Worm (Caenorhabditis elegans): ENCODE results near the gene atg-16.1.

atg-16.1 gene

ce11 chrX:4469297-4469816 lies 7.1 kb upstream of the atg-16.1 start, which contains the start of gene asb-2 (continued):
- TF ChIP-seq nhr-6 (tag; optimal IDR thresholded peaks at IDR 0.05), result peak; percentile 57
- no peak for TF ChIP-seq ceh-82 (tag; optimal IDR thresholded peaks at IDR 0.05)

ce11 chrX:4466218-4466617 lies 4.0 kb upstream of the atg-16.1 start, which contains the start of gene nmur-3:
TSS of gene nmur-3 (plus strand) at chrX:4466518.
- TF ChIP-seq gmeb-1 (tag; optimal IDR thresholded peaks at IDR 0.05) (no peak), nhr-11 (tag; optimal IDR thresholded peaks at IDR 0.05) (no peak)

DNA sequence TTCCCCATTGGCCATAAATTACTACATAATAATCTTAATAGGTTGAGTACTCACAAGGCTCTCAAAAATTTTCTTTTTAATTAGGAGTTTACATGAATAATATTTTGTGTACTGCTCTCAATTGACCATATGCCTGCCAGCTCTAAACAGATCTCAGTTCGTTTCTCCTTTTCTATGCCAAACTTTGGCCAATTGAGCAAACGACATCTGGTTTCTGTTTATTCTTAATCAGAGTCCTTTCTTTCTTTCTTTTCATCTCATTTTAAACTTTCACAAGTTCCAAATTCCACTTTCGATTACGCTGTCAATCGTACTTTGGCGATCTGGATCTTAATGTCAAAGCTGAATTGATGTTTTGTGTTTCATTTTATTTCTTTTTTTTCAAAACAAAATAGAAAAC lies 2.1 kb upstream of the atg-16.1 start:
- TF ChIP-seq fos-1 (tag; optimal IDR thresholded peaks at IDR 0.05) (no peak), gmeb-1 (tag; optimal IDR thresholded peaks at IDR 0.05) (no peak), nhr-10 (tag; optimal IDR thresholded peaks at IDR 0.05) (no peak), nhr-25 (tag; optimal IDR thresholded peaks at IDR 0.05) (no peak), ztf-4 (tag; optimal IDR thresholded peaks at IDR 0.05) (no peak), aly-2 (tag; optimal IDR thresholded peaks at IDR 0.05) (no peak), ama-1 (optimal IDR thresholded peaks at IDR 0.05) (no peak), mab-5 (tag; optimal IDR thresholded peaks at IDR 0.05) (no peak), nhr-21 (tag; optimal IDR thresholded peaks at IDR 0.05) (no peak), egl-27 (tag; optimal IDR thresholded peaks at IDR 0.05) (no peak), nhr-6 (tag; optimal IDR thresholded peaks at IDR 0.05) (no peak), nhr-77 (tag; optimal IDR thresholded peaks at IDR 0.05) (no peak), unc-55 (GFP tag; optimal IDR thresholded peaks at IDR 0.05) (no peak), R02D3.7 (tag; optimal IDR thresholded peaks at IDR 0.05) (no peak), Y55F3AM.14 (GFP tag; optimal IDR thresholded peaks at IDR 0.05) (no peak), lsy-2 (tag; optimal IDR thresholded peaks at IDR 0.05) (no peak), nhr-237 (tag; optimal IDR thresholded peaks at IDR 0.05) (no peak)

ce11 chrX:4457853-4458322 lies 4.4 kb downstream of the atg-16.1 start, which contains the start of gene aps-2:
TSS of gene aps-2 (plus strand) at chrX:4458272.
- TF ChIP-seq unc-55 (GFP tag; optimal IDR thresholded peaks at IDR 0.05) (peak; percentile 86), nhr-77 (tag; optimal IDR thresholded peaks at IDR 0.05) (no peak), ZK546.5 (tag; optimal IDR thresholded peaks at IDR 0.05) (no peak), crh-2 (tag; optimal IDR thresholded peaks at IDR 0.05) (peak; percentile 68), ztf-11 (tag; optimal IDR thresholded peaks at IDR 0.05) (no peak), egl-27 (tag; optimal IDR thresholded peaks at IDR 0.05) (no peak), lin-13 (GFP tag; optimal IDR thresholded peaks at IDR 0.05) (peak; percentile 60), ceh-82 (tag; optimal IDR thresholded peaks at IDR 0.05) (peak; percentile 18), dmd-4 (tag; optimal IDR thresholded peaks at IDR 0.05) (no peak), mdl-1 (tag; optimal IDR thresholded peaks at IDR 0.05) (peak; percentile 1 to 3), nhr-12 (tag; optimal IDR thresholded peaks at IDR 0.05) (no peak), nhr-10 (tag; optimal IDR thresholded peaks at IDR 0.05) (no peak), sma-3 (GFP tag; optimal IDR thresholded peaks at IDR 0.05) (no peak), gmeb-1 (tag; optimal IDR thresholded peaks at IDR 0.05) (no peak), blmp-1 (tag; optimal IDR thresholded peaks at IDR 0.05; ENCODE audit: insufficient read depth) (no peak), fos-1 (tag; optimal IDR thresholded peaks at IDR 0.05) (peak; percentile 35), nhr-23 (tag; optimal IDR thresholded peaks at IDR 0.05) (no peak), unc-62 (GFP tag; optimal IDR thresholded peaks at IDR 0.05) (no peak), ztf-1 (GFP tag; conservative IDR thresholded peaks at IDR 0.05) (no peak), nhr-11 (tag; optimal IDR thresholded peaks at IDR 0.05) (no peak), nhr-237 (tag; optimal IDR thresholded peaks at IDR 0.05) (no peak), peb-1 (tag; optimal IDR thresholded peaks at IDR 0.05) (no peak), ceh-16 (tag; optimal IDR thresholded peaks at IDR 0.05) (peak; percentile 4), ztf-4 (tag; optimal IDR thresholded peaks at IDR 0.05) (no peak), aly-2 (tag; optimal IDR thresholded peaks at IDR 0.05) (no peak), elt-3 (tag; optimal IDR thresholded peaks at IDR 0.05) (no peak), nhr-129 (tag; optimal IDR thresholded peaks at IDR 0.05) (peak; percentile 65), lsy-2 (tag; optimal IDR thresholded peaks at IDR 0.05) (peak in 1 of 2 experiments; percentile 49), unc-39 (tag; optimal IDR thresholded peaks at IDR 0.05) (no peak), R02D3.7 (tag; optimal IDR thresholded peaks at IDR 0.05) (peak; percentile 37), snpc-4 (tag; optimal IDR thresholded peaks at IDR 0.05) (no peak), nhr-25 (tag; optimal IDR thresholded peaks at IDR 0.05) (no peak), mab-5 (tag; optimal IDR thresholded peaks at IDR 0.05) (peak; percentile 49), mbf-1 (tag; optimal IDR thresholded peaks at IDR 0.05) (no peak), F13H6.1 (tag; optimal IDR thresholded peaks at IDR 0.05) (peak; percentile 56), nhr-21 (tag; optimal IDR thresholded peaks at IDR 0.05) (peak; percentile 25), lin-11 (tag; optimal IDR thresholded peaks at IDR 0.05) (peak; percentile 74), elt-1 (tag; optimal IDR thresholded peaks at IDR 0.05) (no peak), C34F6.9 (tag; optimal IDR thresholded peaks at IDR 0.05) (peak; percentile 56), alr-1 (tag; optimal IDR thresholded peaks at IDR 0.05) (no peak), zag-1 (tag; optimal IDR thresholded peaks at IDR 0.05) (no peak), ama-1 (optimal IDR thresholded peaks at IDR 0.05) (no peak), sem-4 (tag; optimal IDR thresholded peaks at IDR 0.05) (no peak), nhr-6 (tag; optimal IDR thresholded peaks at IDR 0.05) (no peak), Y55F3AM.14 (GFP tag; optimal IDR thresholded peaks at IDR 0.05) (no peak)
